Worm (Caenorhabditis elegans): ENCODE data around the gene srx-128.

- TF ChIP-seq attf-5 (GFP tag; optimal IDR thresholded peaks at IDR 0.05) (peak; percentile 77), egl-44 (GFP tag; IDR thresholded peaks at IDR 0.05) (no peak), hlh-12 (tag; optimal IDR thresholded peaks at IDR 0.05) (no peak), F52B5.7 (tag; optimal IDR thresholded peaks at IDR 0.05) (no peak), sdz-38 (tag; optimal IDR thresholded peaks at IDR 0.05) (no peak), dpl-1 (GFP tag; optimal IDR thresholded peaks at IDR 0.05) (no peak), lsy-27 (tag; optimal IDR thresholded peaks at IDR 0.05; ENCODE audit: borderline replicate concordance, insufficient read depth) (no peak), ama-1 (optimal IDR thresholded peaks at IDR 0.05) (no peak), ama-1 (GFP tag; optimal IDR thresholded peaks at IDR 0.05) (no peak)
Observed at ce11 chrV:13808462-13808867, 28.8 kb upstream of the srx-128 start.

All from whole organism, young adult.